Fruit fly (Drosophila melanogaster): ENCODE results near the gene LManI.

LManI gene

DNA sequence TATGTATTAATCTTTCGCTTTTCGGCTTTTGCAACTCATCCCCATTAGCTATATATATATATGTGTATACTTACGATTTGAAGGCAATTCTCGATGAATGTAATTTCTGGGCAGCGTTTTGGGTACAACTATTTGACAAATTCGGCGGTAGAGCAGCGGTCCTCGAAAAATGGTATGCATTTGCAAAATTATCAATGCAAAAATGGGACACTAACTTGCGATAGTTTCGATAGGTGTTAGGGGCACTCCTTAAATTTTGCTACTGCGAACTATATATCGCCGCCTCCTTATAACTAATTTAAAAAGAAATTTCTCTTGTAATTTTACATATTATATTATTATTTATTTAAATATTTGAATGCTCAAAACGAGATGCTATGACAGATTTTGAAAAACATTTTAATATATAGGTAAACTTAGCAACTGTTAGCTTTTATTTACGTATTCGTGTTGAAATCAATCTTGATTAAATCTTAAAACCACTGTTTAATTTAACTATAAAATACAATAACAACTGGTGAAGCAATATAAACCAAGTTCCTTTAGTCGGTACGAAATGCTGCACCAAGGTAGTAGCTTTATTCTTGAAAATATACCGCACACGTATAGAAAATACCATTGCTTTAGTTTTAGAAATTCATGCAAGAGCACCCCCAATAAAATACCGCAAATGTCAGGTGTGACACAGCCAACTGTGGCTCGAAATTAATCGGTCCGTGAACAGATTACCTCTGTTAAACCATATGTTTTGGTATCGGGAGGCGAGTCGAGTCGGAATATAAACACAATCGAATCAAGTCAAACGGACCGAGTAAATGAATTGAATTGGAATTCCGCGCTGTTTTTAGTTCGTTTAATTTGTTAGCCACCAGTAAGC, 43.6 kb downstream of the LManI start, which contains the start of the genes CG5355 and Klp31E (continued):
- TF ChIP-seq CG8281 (tag; optimal IDR thresholded peaks at IDR 0.05) (no peak), Bteb2 (GFP tag; optimal IDR thresholded peaks at IDR 0.05) (peak; percentile 6), CG11093 (GFP tag; IDR thresholded peaks at IDR 0.05) (no peak), CG2120 (GFP tag; optimal IDR thresholded peaks at IDR 0.05) (peak; percentile 72), CG18619 (GFP tag; optimal IDR thresholded peaks at IDR 0.05) (peak; percentile 75), sr (GFP tag; IDR thresholded peaks at IDR 0.05) (no peak), Dref (GFP tag; IDR thresholded peaks at IDR 0.05) (peak; percentile 65), slbo (GFP tag; IDR thresholded peaks at IDR 0.05) (peak; percentile 81), CG6791 (GFP tag; IDR thresholded peaks at IDR 0.05; ENCODE audit: partially characterized antibody) (peak; percentile 57; the same call in 1 of the 3 replicates), CG6654 (GFP tag; optimal IDR thresholded peaks at IDR 0.05) (peak; percentile 42), Sry-δ (GFP tag; optimal IDR thresholded peaks at IDR 0.05) (peak; percentile 69), nmo (GFP tag; optimal IDR thresholded peaks at IDR 0.05) (peak; percentile 87), CG15269 (tag; optimal IDR thresholded peaks at IDR 0.05) (peak; percentile 79), Pdp1 (GFP tag; optimal IDR thresholded peaks at IDR 0.05) (peak in 1 of 2 experiments; percentile 62), az2 (GFP tag; optimal IDR thresholded peaks at IDR 0.05) (peak; percentile 69), pzg (GFP tag; optimal IDR thresholded peaks at IDR 0.05) (peak; percentile 61), Max (GFP tag; optimal IDR thresholded peaks at IDR 0.05) (peak; percentile 28), CG17912 (GFP tag; optimal IDR thresholded peaks at IDR 0.05) (no peak), Aef1 (GFP tag; IDR thresholded peaks at IDR 0.05) (0 out of 3 replicates have a peak, but pooled peaks have one; percentile 26), CG15514 (GFP tag; optimal IDR thresholded peaks at IDR 0.05) (peak; percentile 39), Hmr (GFP tag; optimal IDR thresholded peaks at IDR 0.05) (no peak), CG43689 (GFP tag; IDR thresholded peaks at IDR 0.05) (no peak), CG13894 (tag; optimal IDR thresholded peaks at IDR 0.05) (no peak), gcm2 (GFP tag; optimal IDR thresholded peaks at IDR 0.05) (peak; percentile 35), Lpt (GFP tag; optimal IDR thresholded peaks at IDR 0.05) (no peak), HLH54F (GFP tag; optimal IDR thresholded peaks at IDR 0.05) (peak; percentile 49), fd3F (GFP tag; optimal IDR thresholded peaks at IDR 0.05) (peak; percentile 64), HmgD (GFP tag; optimal IDR thresholded peaks at IDR 0.05) (peak; percentile 56), CG17186 (GFP tag; optimal IDR thresholded peaks at IDR 0.05) (no peak), NfI (GFP tag; optimal IDR thresholded peaks at IDR 0.05) (peak; percentile 53), CG7786 (GFP tag; optimal IDR thresholded peaks at IDR 0.05) (peak; percentile 43), cas (GFP tag; IDR thresholded peaks at IDR 0.05) (no peak), grn (GFP tag; optimal IDR thresholded peaks at IDR 0.05) (no peak), CG31441 (GFP tag; IDR thresholded peaks at IDR 0.05) (no peak), CG6765 (GFP tag; optimal IDR thresholded peaks at IDR 0.05) (peak; percentile 7), Drgx (GFP tag; IDR thresholded peaks at IDR 0.05) (peak; percentile 37), lilli (GFP tag; optimal IDR thresholded peaks at IDR 0.05) (peak; percentile 74), CG7556 (GFP tag; optimal IDR thresholded peaks at IDR 0.05) (peak; percentile 84), CG10959 (GFP tag; IDR thresholded peaks at IDR 0.05) (no peak), Six4 (GFP tag; optimal IDR thresholded peaks at IDR 0.05) (peak; percentile 61), Camta (GFP tag; optimal IDR thresholded peaks at IDR 0.05) (no peak), phol (tag; optimal IDR thresholded peaks at IDR 0.05) (peak; percentile 83), jumu (GFP tag; optimal IDR thresholded peaks at IDR 0.05) (peak; percentile 57), ewg (GFP tag; optimal IDR thresholded peaks at IDR 0.05) (peak; percentile 39), CG1529 (GFP tag; optimal IDR thresholded peaks at IDR 0.05) (peak; percentile 1), ap (GFP tag; IDR thresholded peaks at IDR 0.05) (no peak), her (GFP tag; optimal IDR thresholded peaks at IDR 0.05) (no peak), Dip3 (GFP tag; optimal IDR thresholded peaks at IDR 0.05) (peak; percentile 46), hbn (GFP tag; IDR thresholded peaks at IDR 0.05; ENCODE audit: partially characterized antibody) (peak; percentile 80)

Measured in whole organism, embryonic.